Worm (Caenorhabditis elegans): Measurements from ENCODE around the gene M01H9.5.

The M01H9.5 gene

DNA sequence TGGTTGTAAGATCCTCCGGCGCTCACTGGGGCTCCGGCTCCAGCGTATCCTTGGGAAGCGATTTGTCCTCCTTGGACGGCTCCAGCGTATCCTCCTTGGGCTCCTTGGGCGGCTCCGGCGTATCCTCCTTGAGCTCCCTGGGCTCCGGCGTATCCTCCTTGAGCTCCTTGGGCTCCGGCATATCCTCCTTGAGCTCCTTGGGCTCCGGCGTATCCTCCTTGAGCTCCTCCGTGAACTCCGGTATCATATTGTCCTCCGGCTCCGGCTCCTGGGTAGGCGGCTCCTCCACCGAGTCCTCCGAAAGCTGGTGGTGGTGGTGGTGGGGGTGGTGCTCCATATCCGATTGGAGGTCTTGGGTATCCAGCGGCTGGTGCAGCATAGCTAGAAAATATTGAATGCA is 51.2 kb downstream of the M01H9.5 start:
- no peak for TF ChIP-seq hlh-1 (tag; optimal IDR thresholded peaks at IDR 0.05)
- TF ChIP-seq ceh-43 (GFP tag; optimal IDR thresholded peaks at IDR 0.05): no peak
- no peak for TF ChIP-seq ces-1 (GFP tag; optimal IDR thresholded peaks at IDR 0.05)
- TF ChIP-seq pha-4 (tag; optimal IDR thresholded peaks at IDR 0.05): no peak
- no peak for TF ChIP-seq nhr-2 (tag; optimal IDR thresholded peaks at IDR 0.05)
- no peak for TF ChIP-seq M03D4.4 (tag; optimal IDR thresholded peaks at IDR 0.05)

DNA sequence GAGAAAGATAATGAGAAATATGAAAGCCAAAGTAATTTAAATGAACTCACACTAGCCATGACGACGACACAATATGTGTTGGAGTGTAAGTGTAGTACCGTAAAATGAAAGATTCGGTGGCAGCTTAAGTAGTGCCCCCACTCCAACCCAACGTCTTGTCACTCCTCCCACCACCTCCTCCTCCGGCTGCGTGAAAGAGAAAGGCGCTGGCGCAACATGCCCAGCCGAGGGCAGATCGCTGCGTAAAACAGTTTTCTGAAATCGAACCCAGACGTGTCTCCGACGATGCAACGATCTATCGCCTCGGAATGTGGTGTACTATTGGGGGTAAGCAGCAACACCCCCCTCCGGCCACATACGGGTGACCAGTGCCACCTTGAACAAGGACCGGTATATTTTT is 51.8 kb downstream of the M01H9.5 start, which contains the start of gene ZK180.5:
Gene ZK180.5, minus strand, starts transcription at position 101 of the 400 bp plus-strand sequence.
- TF ChIP-seq ham-2 (GFP tag; optimal IDR thresholded peaks at IDR 0.05) (no peak), ztf-11 (tag; optimal IDR thresholded peaks at IDR 0.05) (no peak), snpc-4 (tag; optimal IDR thresholded peaks at IDR 0.05) (no peak), hlh-1 (tag; optimal IDR thresholded peaks at IDR 0.05) (no peak), flh-1 (GFP tag; optimal IDR thresholded peaks at IDR 0.05) (no peak), drap-1 (GFP tag; optimal IDR thresholded peaks at IDR 0.05) (no peak), zip-8 (tag; optimal IDR thresholded peaks at IDR 0.05) (no peak), mep-1 (tag; optimal IDR thresholded peaks at IDR 0.05) (no peak)

Data from whole organism, mixed stage, embryonic.